Fruit fly (Drosophila melanogaster): ENCODE measurements around the gene wnd.

Gene wnd

DNA sequence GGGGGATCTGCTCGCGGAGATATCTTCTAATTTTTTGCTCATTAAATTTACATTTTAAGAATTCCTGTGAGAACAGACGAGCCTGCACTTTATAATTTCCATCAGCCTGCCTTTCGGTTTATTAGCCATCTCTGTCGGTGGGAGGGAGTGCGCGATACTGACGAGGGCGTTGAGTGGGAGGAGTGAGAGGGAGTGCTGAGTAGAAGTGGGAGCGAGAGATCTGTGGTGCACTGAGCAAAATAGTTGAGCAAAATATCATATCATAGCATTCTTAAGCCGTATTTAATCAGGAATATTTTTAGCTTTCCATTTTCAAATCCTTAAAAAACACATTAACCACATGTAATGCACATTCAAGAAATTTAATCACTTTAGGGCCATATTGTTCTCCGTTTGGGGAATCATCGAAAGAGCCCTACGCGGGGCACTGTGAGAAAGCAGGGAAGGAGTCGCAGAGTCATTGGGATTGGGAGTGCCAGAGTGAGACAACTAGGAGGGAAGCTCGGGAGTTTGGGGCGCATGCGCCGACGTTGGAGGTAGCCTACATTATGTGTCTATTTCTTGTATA lies 29.6 kb upstream of the wnd start:
- TF ChIP-seq zf30C (GFP tag; optimal IDR thresholded peaks at IDR 0.05) (peak; percentile 20), Elba2 (GFP tag; optimal IDR thresholded peaks at IDR 0.05) (no peak), CkIIα-i1 (GFP tag; IDR thresholded peaks at IDR 0.05) (no peak), prd (optimal IDR thresholded peaks at IDR 0.05) (no peak), prd (GFP tag; IDR thresholded peaks at IDR 0.05) (0 out of 3 replicates have a peak, but pooled peaks have one; percentile 13), D19A (tag; optimal IDR thresholded peaks at IDR 0.05) (no peak), tna (GFP tag; IDR thresholded peaks at IDR 0.05; ENCODE audit: partially characterized antibody) (no peak), gt (GFP tag; IDR thresholded peaks at IDR 0.05) (no peak), tgo (GFP tag; IDR thresholded peaks at IDR 0.05) (peak; percentile 34; the same call in 1 of the 3 replicates), Hmx (GFP tag; optimal IDR thresholded peaks at IDR 0.05) (no peak), Ets65A (GFP tag) (peak; percentile 11), ewg (GFP tag; optimal IDR thresholded peaks at IDR 0.05) (no peak), Sox102F (GFP tag; optimal IDR thresholded peaks at IDR 0.05) (no peak), Xbp1 (GFP tag; optimal IDR thresholded peaks at IDR 0.05) (peak; percentile 9), Oaz (GFP tag; IDR thresholded peaks at IDR 0.05) (no peak), ssp (GFP tag; IDR thresholded peaks at IDR 0.05) (peak; percentile 21; the same call in 1 of the 2 replicates), CG7556 (GFP tag; optimal IDR thresholded peaks at IDR 0.05) (no peak), CG16813 (GFP tag; IDR thresholded peaks at IDR 0.05; ENCODE audit: partially characterized antibody) (no peak), CG17328 (GFP tag; IDR thresholded peaks at IDR 0.05) (0 out of 2 replicates have a peak, but pooled peaks have one; percentile 5), dm (GFP tag; optimal IDR thresholded peaks at IDR 0.05) (no peak), CG9817 (tag; optimal IDR thresholded peaks at IDR 0.05) (no peak), Side (GFP tag; optimal IDR thresholded peaks at IDR 0.05) (no peak), nerfin-2 (GFP tag; IDR thresholded peaks at IDR 0.05; ENCODE audit: partially characterized antibody) (no peak), en (GFP tag; optimal IDR thresholded peaks at IDR 0.05) (no peak), gcm (GFP tag; optimal IDR thresholded peaks at IDR 0.05) (no peak), cato (GFP tag; optimal IDR thresholded peaks at IDR 0.05; ENCODE audit: borderline replicate concordance) (no peak), CG1832 (GFP tag; optimal IDR thresholded peaks at IDR 0.05) (peak; percentile 50), corto (GFP tag; optimal IDR thresholded peaks at IDR 0.05) (no peak), abd-A (tag; optimal IDR thresholded peaks at IDR 0.05) (no peak), CG10366 (GFP tag; IDR thresholded peaks at IDR 0.05) (no peak), dysf (GFP tag; IDR thresholded peaks at IDR 0.05) (0 out of 3 replicates have a peak, but pooled peaks have one; percentile 9), CG7928 (GFP tag; optimal IDR thresholded peaks at IDR 0.05) (no peak), CG31388 (GFP tag; optimal IDR thresholded peaks at IDR 0.05) (no peak), CG9876 (GFP tag; optimal IDR thresholded peaks at IDR 0.05) (no peak), vfl (GFP tag; optimal IDR thresholded peaks at IDR 0.05) (no peak), Hey (tag; optimal IDR thresholded peaks at IDR 0.05) (no peak), CG43689 (GFP tag; IDR thresholded peaks at IDR 0.05) (no peak), Chrac-16 (GFP tag; optimal IDR thresholded peaks at IDR 0.05) (no peak), cad (GFP tag; optimal IDR thresholded peaks at IDR 0.05) (no peak), CG4360 (GFP tag; IDR thresholded peaks at IDR 0.05) (no peak), Jarid2 (GFP tag; optimal IDR thresholded peaks at IDR 0.05) (peak; percentile 6), ro (GFP tag; IDR thresholded peaks at IDR 0.05) (no peak), Trl (optimal IDR thresholded peaks at IDR 0.05) (no peak), Trl (GFP tag; optimal IDR thresholded peaks at IDR 0.05) (no peak), Xrp1 (GFP tag; IDR thresholded peaks at IDR 0.05) (peak; percentile 29; the same call in 1 of the 2 replicates), CG5180 (GFP tag; optimal IDR thresholded peaks at IDR 0.05) (no peak), emc (GFP tag; optimal IDR thresholded peaks at IDR 0.05) (no peak), CG13624 (GFP tag; optimal IDR thresholded peaks at IDR 0.05) (no peak), TFAM (GFP tag; optimal IDR thresholded peaks at IDR 0.05) (no peak), Camta (GFP tag; optimal IDR thresholded peaks at IDR 0.05) (no peak), CG10321 (GFP tag; IDR thresholded peaks at IDR 0.05) (peak; percentile 54; the same call in 1 of the 2 replicates), NK7.1 (GFP tag; optimal IDR thresholded peaks at IDR 0.05) (no peak)

All from whole organism, embryonic.